Worm (Caenorhabditis elegans) whole organism, early embryonic: ENCODE measurements around the gene tsp-1.
A peak's percentile ranks its signal among the peaks of the same experiment; 100 is the strongest.

Experiments
- B0310.2 ChIP-seq: sonication (generic microtip); optimal IDR thresholded peaks from 2 replicates; lab custom pipeline; 2016; ENCODE audit warnings: mild to moderate bottlenecking, missing genetic modification characterization, missing compliant biosample characterization
- F13C5.2 ChIP-seq: sonication (generic microtip); optimal IDR thresholded peaks from 2 replicates; lab custom pipeline; 2017; ENCODE audit warnings: mild to moderate bottlenecking, missing genetic modification characterization, inconsistent platforms, missing compliant biosample characterization
- aly-1 ChIP-seq: sonication (generic microtip); optimal IDR thresholded peaks from 2 replicates; lab custom pipeline; 2016; ENCODE audit warnings: missing genetic modification characterization, missing compliant biosample characterization
- ama-1 ChIP-seq: fragments of 150-350 bp; optimal IDR thresholded peaks from 2 replicates; lab custom pipeline; 2014
- ceh-13 ChIP-seq: fragments of 200-800 bp; sonication (Bioruptor generic); optimal IDR thresholded peaks from 2 replicates; lab custom pipeline; 2018; ENCODE audit warnings: mild to moderate bottlenecking, missing genetic modification characterization, missing compliant biosample characterization
- ceh-36 ChIP-seq: sonication (generic microtip); optimal IDR thresholded peaks from 2 replicates; lab custom pipeline; 2016; ENCODE audit warnings: missing genetic modification characterization, inconsistent platforms, missing compliant biosample characterization
- ets-7 ChIP-seq: sonication (generic microtip); optimal IDR thresholded peaks from 2 replicates; lab custom pipeline; 2016; ENCODE audit warnings: missing genotype, missing genetic modification characterization, missing compliant biosample characterization
- flt-1 ChIP-seq: fragments of 200-800 bp; sonication (Bioruptor generic); IDR thresholded peaks from 2 replicates; pipeline ENCODE4 v1.3.6; 2022; ENCODE audit warnings: missing genetic modification characterization, missing compliant biosample characterization
- hmbx-1 ChIP-seq: sonication (generic microtip); optimal IDR thresholded peaks from 2 replicates; lab custom pipeline; 2016; ENCODE audit warnings: mild to moderate bottlenecking, missing genetic modification characterization, missing compliant biosample characterization
- hmg-4 ChIP-seq: fragments of 200-800 bp; sonication (Bioruptor generic); optimal IDR thresholded peaks from 2 replicates; lab custom pipeline; 2018; ENCODE audit warnings: mild to moderate bottlenecking, missing genetic modification characterization, missing compliant biosample characterization
- hnd-1 ChIP-seq: sonication (generic microtip); optimal IDR thresholded peaks from 2 replicates; lab custom pipeline; 2016; ENCODE audit warnings: missing genetic modification characterization, missing compliant biosample characterization
- pes-1 ChIP-seq: fragments of 200-800 bp; sonication (Bioruptor generic); IDR thresholded peaks from 2 replicates; pipeline ENCODE4 v1.3.6; 2022; ENCODE audit warnings: missing genetic modification reagents, missing genetic modification characterization, missing compliant biosample characterization
- scrt-1 ChIP-seq: fragments of 200-800 bp; sonication (Bioruptor generic); IDR thresholded peaks from 2 replicates; pipeline ENCODE4 v1.3.6; 2022; ENCODE audit warnings: missing genetic modification characterization, missing compliant biosample characterization
- sea-1 ChIP-seq: fragments of 200-800 bp; sonication (Bioruptor generic); conservative IDR thresholded peaks from 2 replicates; pipeline ENCODE4 v1.3.6; 2022; ENCODE audit warnings: missing genetic modification characterization, missing compliant biosample characterization
- tbx-11 ChIP-seq: fragments of 200-800 bp; sonication (Bioruptor generic); IDR thresholded peaks from 2 replicates; pipeline ENCODE4 v1.3.6; 2022; ENCODE audit warnings: missing genetic modification characterization, missing compliant biosample characterization
- tbx-37 ChIP-seq: fragments of 200-800 bp; sonication (Bioruptor generic); conservative IDR thresholded peaks from 2 replicates; pipeline ENCODE4 v1.3.6; 2022; ENCODE audit warnings: missing genetic modification reagents, missing genetic modification characterization, missing compliant biosample characterization
- tra-4 ChIP-seq: sonication (generic microtip); optimal IDR thresholded peaks from 2 replicates; lab custom pipeline; 2017; ENCODE audit warnings: missing genetic modification characterization, missing compliant biosample characterization

The tsp-1 gene

DNA sequence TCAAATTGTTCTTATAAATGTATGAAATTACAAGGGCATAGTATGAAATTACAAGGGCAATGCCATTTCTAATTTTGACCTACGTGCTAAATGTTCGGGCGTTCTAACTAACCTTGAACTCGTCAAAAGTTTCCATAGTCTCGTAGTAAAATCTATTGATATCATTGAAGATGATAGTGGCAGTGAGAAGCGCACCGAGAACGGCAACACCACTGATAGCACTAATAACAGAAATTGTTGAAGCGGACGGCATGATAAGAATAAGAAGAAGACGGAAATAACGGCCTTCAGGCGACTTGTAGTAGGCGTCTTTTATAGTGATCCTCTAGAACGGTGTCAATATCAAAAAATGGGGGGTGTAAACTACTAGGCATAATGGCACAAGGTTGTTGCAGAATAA is 24.2 kb upstream of the tsp-1 start, which contains the start of gene col-91:
col-91 (minus strand) TSS at position 288 of the 400 bp plus-strand sequence.
- no peak for TF ChIP-seq scrt-1

DNA sequence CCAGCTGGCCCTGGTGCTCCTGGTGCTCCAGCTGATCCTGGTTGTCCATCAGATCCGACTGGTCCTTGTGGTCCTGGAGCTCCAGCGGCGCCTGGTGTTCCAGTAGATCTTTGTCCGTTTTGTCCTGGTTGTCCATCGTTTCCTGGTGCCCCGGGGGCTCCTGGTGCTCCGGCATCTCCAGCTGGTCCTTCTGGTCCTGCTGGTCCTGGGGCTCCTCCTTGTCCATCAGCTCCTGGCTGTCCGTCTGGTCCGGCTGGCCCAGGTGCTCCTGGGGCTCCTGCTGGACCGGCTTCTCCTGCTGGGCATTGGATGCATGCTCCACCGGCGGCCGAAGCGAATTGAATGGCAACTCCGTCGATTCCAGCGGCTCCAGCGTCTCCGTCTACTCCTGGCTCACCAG is 23.4 kb upstream of the tsp-1 start:
- no peak for TF ChIP-seq hmg-4 (GFP tag; lab: Kevin White, UChicago)
- TF ChIP-seq scrt-1 = no peak
- no peak for TF ChIP-seq hmbx-1 (tag; lab: Kevin White, UChicago)
- no peak for TF ChIP-seq B0310.2
- TF ChIP-seq ceh-13 (GFP tag; lab: Kevin White, UChicago) = no peak
- TF ChIP-seq hnd-1 (tag; lab: Kevin White, UChicago) = no peak
- TF ChIP-seq pes-1 (GFP tag; lab: Robert Waterston, UW) = no peak
- TF ChIP-seq tbx-37 (GFP tag; lab: Robert Waterston, UW) = no peak
- TF ChIP-seq sea-1 = no peak

- no peak for TF ChIP-seq hnd-1 (tag; lab: Kevin White, UChicago)
- TF ChIP-seq ets-7 (tag; lab: Kevin White, UChicago) = no peak
- no peak for TF ChIP-seq sea-1
- TF ChIP-seq ceh-13 (GFP tag; lab: Kevin White, UChicago) = no peak
- TF ChIP-seq hmbx-1 (tag; lab: Kevin White, UChicago) = no peak
- no peak for TF ChIP-seq B0310.2
- no peak for TF ChIP-seq ama-1 (lab: Kevin White, UChicago)
- no peak for TF ChIP-seq F13C5.2
Measured at ce11 chrIII:8258045-8258444, 18.8 kb upstream of the tsp-1 start, which contains the start of gene ncr-2. Gene ncr-2 (plus strand): TSS chrIII:8258345.

DNA sequence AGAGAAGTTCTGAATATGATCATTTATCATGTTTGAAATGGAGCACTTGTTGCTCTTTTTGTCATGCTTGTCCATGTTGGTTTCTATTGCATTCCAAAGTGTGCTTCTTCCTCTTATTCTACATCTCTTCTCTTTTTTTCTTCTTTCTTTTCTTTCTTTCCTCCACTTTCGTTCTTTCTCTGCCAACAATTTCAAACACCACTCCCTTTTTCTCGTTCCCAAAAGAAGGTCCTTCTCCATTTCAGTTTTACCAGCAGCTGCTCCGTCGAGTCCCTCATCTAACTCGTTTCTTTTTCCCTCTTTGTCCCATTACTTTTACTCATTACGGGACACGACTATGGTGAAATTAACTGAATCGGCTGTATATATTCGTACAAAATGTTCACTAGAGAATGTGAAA is 15.7 kb upstream of the tsp-1 start, which contains the start of gene F09G8.5:
F09G8.5 (plus strand) TSS at position 38 of the 400 bp plus-strand sequence.
- TF ChIP-seq F13C5.2 (no peak), B0310.2 (no peak)

DNA sequence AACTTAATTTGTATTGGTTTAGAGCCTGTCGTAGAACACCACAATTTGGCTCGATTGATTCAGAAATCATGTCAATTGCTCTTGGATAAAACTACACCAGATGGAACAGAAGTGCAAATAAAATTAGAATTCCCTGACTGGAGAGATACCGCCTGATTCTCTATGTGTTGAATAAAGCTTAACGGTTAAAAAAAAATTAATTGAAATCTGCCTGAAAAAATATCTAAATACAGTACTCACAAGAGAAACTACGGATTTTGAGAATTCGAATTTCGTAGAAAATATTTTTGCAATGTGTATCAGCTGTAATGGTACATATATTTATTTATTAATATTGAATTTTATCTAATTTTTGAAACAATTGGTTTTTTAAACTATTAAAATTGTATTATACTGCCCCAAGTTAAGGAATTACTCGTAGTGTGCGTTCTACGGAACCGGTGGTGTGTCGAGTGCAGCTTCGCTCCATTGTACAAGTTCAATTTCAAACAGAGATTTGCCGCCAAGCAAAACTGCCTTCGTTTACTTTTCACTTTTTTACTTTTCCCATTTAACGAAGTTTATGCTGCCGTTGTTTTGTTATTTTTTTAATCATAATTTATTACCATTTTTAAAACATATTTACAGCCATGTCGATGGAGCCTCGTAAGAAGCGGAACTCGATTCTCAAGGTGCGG is 10.9 kb upstream of the tsp-1 start, which contains the start of gene knl-1:
knl-1 (plus strand) TSS at position 626 of the 677 bp plus-strand sequence.
- TF ChIP-seq F13C5.2 (peak; percentile 51), flt-1 (GFP tag; lab: Robert Waterston, UW) (no peak), hmg-4 (GFP tag; lab: Kevin White, UChicago) (peak; percentile 54)

ce11 chrIII:8249381-8249780 is 10.2 kb upstream of the tsp-1 start, which contains the start of the genes C02F5.10 and C02F5.2:
Gene C02F5.10 (minus strand): TSS chrIII:8249481.
Gene C02F5.2 (plus strand): TSS chrIII:8249619.
- TF ChIP-seq ceh-36 (tag; lab: Kevin White, UChicago) (no peak), F13C5.2 (no peak), flt-1 (GFP tag; lab: Robert Waterston, UW) (no peak), ama-1 (lab: Kevin White, UChicago) (no peak), ets-7 (tag; lab: Kevin White, UChicago) (no peak), ceh-13 (GFP tag; lab: Kevin White, UChicago) (no peak), hmbx-1 (tag; lab: Kevin White, UChicago) (no peak), scrt-1 (no peak), tra-4 (tag; lab: Kevin White, UChicago) (no peak), pes-1 (GFP tag; lab: Robert Waterston, UW) (no peak), B0310.2 (no peak), aly-1 (tag; lab: Kevin White, UChicago) (no peak), tbx-11 (GFP tag; lab: Robert Waterston, UW) (no peak), sea-1 (no peak), tbx-37 (GFP tag; lab: Robert Waterston, UW) (no peak), hmg-4 (GFP tag; lab: Kevin White, UChicago) (no peak), hnd-1 (tag; lab: Kevin White, UChicago) (no peak)

DNA sequence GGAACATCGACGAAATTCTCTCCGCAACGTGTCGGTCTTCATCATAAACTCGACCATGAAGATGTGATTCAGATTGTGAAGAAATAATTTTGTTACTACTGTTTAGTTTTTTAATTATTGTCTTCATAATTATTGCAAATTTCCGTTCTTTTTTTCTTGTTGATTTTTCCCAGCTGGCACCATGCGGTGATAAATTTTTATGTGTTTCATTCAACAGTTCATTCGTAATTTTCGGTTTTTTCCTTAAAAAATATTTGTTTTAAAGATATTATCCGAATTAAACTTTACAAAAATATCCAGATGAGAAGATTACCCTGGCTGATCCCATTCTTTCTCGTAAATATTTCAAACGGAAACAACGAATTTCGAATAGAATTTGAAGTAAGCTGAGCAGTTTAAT is 7.8 kb upstream of the tsp-1 start, which contains the start of gene C02F5.13:
C02F5.13 (plus strand) TSS at position 301 of the 400 bp plus-strand sequence.
- no peak for TF ChIP-seq pes-1 (GFP tag; lab: Robert Waterston, UW)
- TF ChIP-seq ama-1 (lab: Kevin White, UChicago) = no peak
- no peak for TF ChIP-seq sea-1
- no peak for TF ChIP-seq F13C5.2
- no peak for TF ChIP-seq tra-4 (tag; lab: Kevin White, UChicago)
- no peak for TF ChIP-seq tbx-37 (GFP tag; lab: Robert Waterston, UW)
- TF ChIP-seq B0310.2 = no peak

ce11 chrIII:8245591-8245990 is 6.4 kb upstream of the tsp-1 start, which contains the start of gene C02F5.3:
Gene C02F5.3 (plus strand): TSS chrIII:8245891.
- TF ChIP-seq ceh-13 (GFP tag; lab: Kevin White, UChicago) = no peak
- TF ChIP-seq pes-1 (GFP tag; lab: Robert Waterston, UW) = no peak
- no peak for TF ChIP-seq aly-1 (tag; lab: Kevin White, UChicago)
- TF ChIP-seq flt-1 (GFP tag; lab: Robert Waterston, UW) = no peak
- TF ChIP-seq ceh-36 (tag; lab: Kevin White, UChicago) = no peak
- no peak for TF ChIP-seq ets-7 (tag; lab: Kevin White, UChicago)
- no peak for TF ChIP-seq F13C5.2
- no peak for TF ChIP-seq sea-1
- no peak for TF ChIP-seq B0310.2
- TF ChIP-seq tbx-37 (GFP tag; lab: Robert Waterston, UW) = no peak
- no peak for TF ChIP-seq ama-1 (lab: Kevin White, UChicago)
- TF ChIP-seq hmbx-1 (tag; lab: Kevin White, UChicago) = no peak
- no peak for TF ChIP-seq tbx-11 (GFP tag; lab: Robert Waterston, UW)
- no peak for TF ChIP-seq hnd-1 (tag; lab: Kevin White, UChicago)
- no peak for TF ChIP-seq tra-4 (tag; lab: Kevin White, UChicago)
- TF ChIP-seq hmg-4 (GFP tag; lab: Kevin White, UChicago) = no peak
